Fruit fly (Drosophila melanogaster) whole organism, pupa: ENCODE data around the gene Agpat2.

ENCODE experiments used
- CG10348 ChIP-seq: fragments of 200-800 bp; sonication (Bioruptor generic); IDR thresholded peaks from 2 replicates; pipeline ENCODE4 v1.3.6; 2022; ENCODE audit warnings: missing biosample characterization, missing genetic modification characterization
- CG12605 ChIP-seq: fragments of 200-800 bp; sonication (Bioruptor generic); IDR thresholded peaks from 2 replicates; pipeline ENCODE4 v1.3.6; 2022; ENCODE audit warnings: missing biosample characterization, missing genetic modification characterization
- CG13204 ChIP-seq: fragments of 200-800 bp; sonication (Bioruptor generic); optimal IDR thresholded peaks from 2 replicates; lab custom pipeline; 2018; ENCODE audit warnings: missing biosample characterization, mild to moderate bottlenecking, missing genetic modification characterization, moderate library complexity
- CG14655 ChIP-seq: fragments of 200-800 bp; sonication (Bioruptor generic); optimal IDR thresholded peaks from 3 replicates; lab custom pipeline; 2017; ENCODE audit warnings: mild to moderate bottlenecking, missing biosample characterization, missing genetic modification reagents, missing genetic modification characterization
- CG15710 ChIP-seq: fragments of 200-800 bp; sonication (Bioruptor generic); optimal IDR thresholded peaks from 2 replicates; lab custom pipeline; 2018; ENCODE audit warnings: missing biosample characterization, mild to moderate bottlenecking, missing genetic modification characterization, moderate library complexity
- CG17806 ChIP-seq: fragments of 200-800 bp; sonication (Bioruptor generic); optimal IDR thresholded peaks from 2 replicates; lab custom pipeline; 2018; ENCODE audit warnings: missing biosample characterization, mild to moderate bottlenecking, missing genetic modification characterization, moderate library complexity
- CG32121 ChIP-seq: fragments of 200-800 bp; sonication (Bioruptor generic); IDR thresholded peaks from 2 replicates; pipeline ENCODE4 v1.3.6; 2022; ENCODE audit warnings: missing biosample characterization, missing genetic modification characterization
- CG34367 ChIP-seq: fragments of 200-800 bp; sonication (Bioruptor generic); optimal IDR thresholded peaks from 2 replicates; lab custom pipeline; 2018; ENCODE audit warnings: missing biosample characterization, mild to moderate bottlenecking, missing genetic modification characterization
- CG4496 ChIP-seq: fragments of 200-800 bp; sonication (Bioruptor generic); IDR thresholded peaks from 3 replicates; pipeline ENCODE4 v1.3.6; 2022; ENCODE audit warnings: missing biosample characterization, missing genetic modification characterization
- CG8159 ChIP-seq: fragments of 200-800 bp; sonication (Bioruptor generic); optimal IDR thresholded peaks from 3 replicates; lab custom pipeline; 2018; ENCODE audit warnings: missing biosample characterization, mild to moderate bottlenecking, missing genetic modification characterization, moderate library complexity
- CG8301 ChIP-seq: fragments of 200-800 bp; sonication (Bioruptor generic); optimal IDR thresholded peaks from 2 replicates; lab custom pipeline; 2018; ENCODE audit warnings: missing biosample characterization, mild to moderate bottlenecking, missing genetic modification characterization
- CG9948 ChIP-seq: fragments of 200-800 bp; sonication (Bioruptor generic); optimal IDR thresholded peaks from 2 replicates; lab custom pipeline; 2018; ENCODE audit warnings: missing biosample characterization, mild to moderate bottlenecking, missing genetic modification characterization, moderate library complexity
- D1 ChIP-seq: fragments of 200-800 bp; sonication (Bioruptor generic); optimal IDR thresholded peaks from 2 replicates; lab custom pipeline; 2018; ENCODE audit warnings: missing biosample characterization, mild to moderate bottlenecking, missing genetic modification characterization, moderate library complexity
- EcR ChIP-seq: fragments of 200-800 bp; sonication (Bioruptor generic); optimal IDR thresholded peaks from 3 replicates; lab custom pipeline; 2019; ENCODE audit warnings: missing biosample characterization, missing genetic modification characterization, mild to moderate bottlenecking, moderate library complexity, missing genetic modification reagents
- Ets98B ChIP-seq: fragments of 200-800 bp; sonication (Bioruptor generic); IDR thresholded peaks from 2 replicates; pipeline ENCODE4 v1.3.6; 2022; ENCODE audit warnings: missing biosample characterization, missing genetic modification characterization
- Pif1A ChIP-seq: fragments of 200-800 bp; sonication (Bioruptor generic); optimal IDR thresholded peaks from 3 replicates; lab custom pipeline; 2016; ENCODE audit warnings: missing biosample characterization, missing genetic modification characterization
- Pif1B ChIP-seq: fragments of 200-800 bp; sonication (Bioruptor generic); optimal IDR thresholded peaks from 3 replicates; lab custom pipeline; 2016; ENCODE audit warnings: missing biosample characterization, missing genetic modification characterization
- Snoo ChIP-seq: fragments of 200-800 bp; sonication (Bioruptor generic); optimal IDR thresholded peaks from 3 replicates; lab custom pipeline; 2017; ENCODE audit warnings: missing biosample characterization, mild to moderate bottlenecking, missing genetic modification characterization, inconsistent platforms
- fd96Ca ChIP-seq: fragments of 200-800 bp; sonication (Bioruptor generic); IDR thresholded peaks from 3 replicates; pipeline ENCODE4 v1.3.6; 2022; ENCODE audit warnings: missing biosample characterization, missing genetic modification characterization
- gl ChIP-seq: fragments of 200-800 bp; sonication (Bioruptor generic); optimal IDR thresholded peaks from 2 replicates; lab custom pipeline; 2018; ENCODE audit warnings: missing biosample characterization, mild to moderate bottlenecking, missing genetic modification characterization
- rn ChIP-seq: fragments of 200-800 bp; sonication (Bioruptor generic); IDR thresholded peaks from 2 replicates; pipeline ENCODE4 v1.3.6; 2022; ENCODE audit warnings: missing biosample characterization, missing genetic modification characterization

Agpat2 gene

DNA sequence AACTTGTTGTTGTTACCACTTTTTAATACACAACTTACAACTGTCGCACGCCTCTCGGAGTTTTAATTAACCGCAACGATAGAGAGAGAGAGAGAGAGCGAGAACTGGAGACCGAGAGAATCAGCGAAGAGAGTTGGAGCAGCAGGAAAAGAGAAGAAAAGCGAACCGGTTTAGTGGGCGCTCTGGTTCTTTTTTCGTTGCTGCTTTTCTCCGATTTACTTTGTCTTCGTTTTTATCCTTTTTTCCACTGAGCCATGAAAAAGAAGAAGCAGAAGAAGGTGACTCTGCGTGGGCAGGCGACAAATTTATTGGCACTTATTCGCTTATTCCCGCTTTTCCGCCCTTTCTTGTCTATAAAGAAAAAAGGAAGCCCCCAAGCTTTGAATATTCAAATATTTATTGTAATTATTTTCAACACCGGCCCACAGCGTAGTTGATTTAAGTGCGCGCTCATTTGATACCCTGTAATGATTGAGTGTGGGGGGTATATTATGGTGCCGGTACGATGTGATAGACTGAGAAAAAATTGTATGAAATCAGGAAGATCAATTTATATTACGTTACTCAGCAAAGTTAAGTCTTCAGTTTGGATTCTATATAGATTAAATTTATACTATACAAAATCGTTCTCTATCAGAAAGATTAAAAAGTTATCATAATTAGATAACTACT, 43.4 kb downstream of the Agpat2 start:
- TF ChIP-seq CG32121 (GFP tag; lab: Robert Waterston, UW) (no peak), CG34367 (tag; lab: Kevin White, UChicago) (peak; percentile 43), Snoo (tag; lab: Kevin White, UChicago) (no peak), CG10348 (GFP tag; lab: Robert Waterston, UW) (no peak), CG9948 (tag; lab: Kevin White, UChicago) (no peak), EcR (GFP tag; lab: Kevin White, UChicago) (peak; percentile 31), CG12605 (peak; percentile 36; the same call in 1 of the 2 replicates), CG17806 (peak; percentile 24), CG15710 (tag; lab: Kevin White, UChicago) (peak; percentile 11), gl (peak; percentile 69), rn (GFP tag; lab: Robert Waterston, UW) (no peak), CG8301 (peak; percentile 7), CG8159 (tag; lab: Kevin White, UChicago) (peak; percentile 38), Pif1A (GFP tag; lab: Kevin White, UChicago) (peak; percentile 47), Pif1B (GFP tag; lab: Kevin White, UChicago) (peak; percentile 6), CG13204 (peak; percentile 66), Ets98B (GFP tag; lab: Robert Waterston, UW) (no peak), CG14655 (GFP tag; lab: Kevin White, UChicago) (peak; percentile 22), fd96Ca (GFP tag; lab: Robert Waterston, UW) (no peak), D1 (tag; lab: Kevin White, UChicago) (no peak), CG4496 (GFP tag; lab: Robert Waterston, UW) (peak; percentile 57; the same call in 1 of the 3 replicates)
- TF ChIP-seq, all 21 proteins: peak for 13

DNA sequence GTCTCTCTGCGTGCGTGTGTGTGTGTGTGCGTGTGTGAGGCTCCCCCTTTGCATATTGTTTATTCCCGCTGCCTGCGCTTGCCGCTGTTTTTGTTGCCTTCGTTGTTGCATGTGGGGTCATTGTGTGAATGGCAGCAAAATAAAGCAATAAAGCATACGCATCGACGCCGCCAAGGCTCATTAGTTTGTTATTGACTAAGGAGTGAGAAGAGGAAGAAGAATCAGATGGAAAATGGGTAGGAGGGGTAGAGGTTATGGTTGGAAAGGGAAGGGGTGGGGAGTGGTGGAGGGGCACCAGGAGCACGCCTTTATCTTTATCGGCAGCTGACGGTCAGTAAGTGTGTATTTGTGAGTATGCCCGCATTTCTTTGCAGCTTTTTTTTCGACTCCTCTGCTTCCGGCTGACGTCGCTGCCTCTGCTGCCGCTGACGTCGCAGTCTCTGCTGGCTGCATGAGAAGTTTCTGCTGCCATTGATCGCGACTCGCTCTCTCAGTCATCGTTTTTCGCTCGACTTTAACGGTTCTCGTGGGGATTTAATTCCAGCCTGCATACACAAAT, 44.3 kb downstream of the Agpat2 start:
- TF ChIP-seq CG34367 (tag; lab: Kevin White, UChicago) (no peak), CG15710 (tag; lab: Kevin White, UChicago) (peak; percentile 28), CG8159 (tag; lab: Kevin White, UChicago) (no peak), EcR (GFP tag; lab: Kevin White, UChicago) (peak; percentile 94), D1 (tag; lab: Kevin White, UChicago) (no peak), CG32121 (GFP tag; lab: Robert Waterston, UW) (no peak), CG13204 (peak; percentile 75), CG14655 (GFP tag; lab: Kevin White, UChicago) (peak; percentile 1), gl (peak; percentile 58), CG4496 (GFP tag; lab: Robert Waterston, UW) (peak; percentile 43; the same call in 1 of the 3 replicates), CG12605 (0 out of 2 replicates have a peak, but pooled peaks have one; percentile 18), rn (GFP tag; lab: Robert Waterston, UW) (no peak)

DNA sequence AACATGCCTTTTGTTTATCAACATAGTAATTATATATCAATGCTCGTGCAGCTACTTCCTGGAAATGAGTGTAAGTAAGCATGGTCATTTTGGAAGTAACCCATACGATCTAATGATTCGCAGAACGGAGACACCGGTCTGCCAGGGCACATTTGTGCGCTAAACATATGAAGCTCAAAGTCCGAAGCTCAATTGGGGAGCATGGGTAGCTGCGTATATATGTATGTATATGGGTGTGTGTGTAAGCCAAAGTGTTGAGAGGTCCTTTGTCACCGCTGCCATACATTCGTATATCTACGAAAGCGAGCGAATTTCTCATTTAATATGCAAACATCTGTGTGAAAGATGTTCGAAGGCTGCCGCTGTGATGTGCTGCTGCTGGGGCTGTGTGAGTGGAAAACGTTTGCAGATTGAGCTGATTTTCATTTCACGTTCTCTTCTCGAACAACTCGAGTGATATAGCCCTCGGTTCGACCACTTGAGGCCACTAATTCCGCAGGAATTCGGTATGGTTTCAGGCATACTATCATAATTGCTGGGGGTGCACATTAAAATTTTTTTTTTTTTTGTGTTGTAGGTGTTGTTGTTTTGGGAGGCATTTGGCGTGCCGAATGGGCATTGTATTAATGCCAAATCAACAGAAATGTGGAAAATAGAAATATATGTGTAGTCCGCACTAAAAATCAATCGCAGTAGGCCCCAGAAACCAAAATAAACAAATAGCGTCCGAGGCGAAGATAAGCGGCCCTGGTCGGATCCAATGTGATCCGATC, 45.5 kb downstream of the Agpat2 start:
- no peak for TF ChIP-seq CG15710 (tag; lab: Kevin White, UChicago)
- no peak for TF ChIP-seq CG8301
- TF ChIP-seq gl = peak; percentile 44
- TF ChIP-seq CG32121 (GFP tag; lab: Robert Waterston, UW) = no peak
- TF ChIP-seq CG13204 = peak; percentile 18
- no peak for TF ChIP-seq fd96Ca (GFP tag; lab: Robert Waterston, UW)
- TF ChIP-seq, all 21 proteins: peak for 2

DNA sequence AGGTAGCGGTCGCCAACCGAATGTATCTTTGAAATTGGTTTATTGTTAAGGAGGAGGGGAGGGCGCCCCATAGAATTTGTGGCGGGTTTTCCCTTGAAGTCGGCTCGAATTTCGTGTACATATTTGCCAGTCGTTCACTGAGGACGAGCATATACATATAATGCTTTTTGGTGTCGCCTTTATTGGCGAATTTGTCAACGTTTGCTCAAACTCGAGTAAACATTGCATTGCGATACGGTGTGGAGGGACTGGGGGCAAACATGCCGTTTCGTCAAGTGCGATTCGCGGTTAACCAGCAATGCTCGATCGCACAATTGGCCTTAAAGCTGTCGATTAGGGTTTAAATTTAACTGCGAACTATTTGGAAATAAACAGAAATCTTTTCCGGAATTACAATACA, 46.2 kb downstream of the Agpat2 start:
- TF ChIP-seq CG9948 (tag; lab: Kevin White, UChicago) (no peak), Snoo (tag; lab: Kevin White, UChicago) (no peak), CG4496 (GFP tag; lab: Robert Waterston, UW) (no peak), fd96Ca (GFP tag; lab: Robert Waterston, UW) (no peak), CG13204 (no peak), CG17806 (no peak), rn (GFP tag; lab: Robert Waterston, UW) (no peak), CG34367 (tag; lab: Kevin White, UChicago) (no peak), CG14655 (GFP tag; lab: Kevin White, UChicago) (no peak), Pif1A (GFP tag; lab: Kevin White, UChicago) (no peak), EcR (GFP tag; lab: Kevin White, UChicago) (no peak), CG8159 (tag; lab: Kevin White, UChicago) (no peak), CG32121 (GFP tag; lab: Robert Waterston, UW) (no peak), CG12605 (no peak), CG10348 (GFP tag; lab: Robert Waterston, UW) (no peak), CG15710 (tag; lab: Kevin White, UChicago) (no peak), D1 (tag; lab: Kevin White, UChicago) (no peak)

DNA sequence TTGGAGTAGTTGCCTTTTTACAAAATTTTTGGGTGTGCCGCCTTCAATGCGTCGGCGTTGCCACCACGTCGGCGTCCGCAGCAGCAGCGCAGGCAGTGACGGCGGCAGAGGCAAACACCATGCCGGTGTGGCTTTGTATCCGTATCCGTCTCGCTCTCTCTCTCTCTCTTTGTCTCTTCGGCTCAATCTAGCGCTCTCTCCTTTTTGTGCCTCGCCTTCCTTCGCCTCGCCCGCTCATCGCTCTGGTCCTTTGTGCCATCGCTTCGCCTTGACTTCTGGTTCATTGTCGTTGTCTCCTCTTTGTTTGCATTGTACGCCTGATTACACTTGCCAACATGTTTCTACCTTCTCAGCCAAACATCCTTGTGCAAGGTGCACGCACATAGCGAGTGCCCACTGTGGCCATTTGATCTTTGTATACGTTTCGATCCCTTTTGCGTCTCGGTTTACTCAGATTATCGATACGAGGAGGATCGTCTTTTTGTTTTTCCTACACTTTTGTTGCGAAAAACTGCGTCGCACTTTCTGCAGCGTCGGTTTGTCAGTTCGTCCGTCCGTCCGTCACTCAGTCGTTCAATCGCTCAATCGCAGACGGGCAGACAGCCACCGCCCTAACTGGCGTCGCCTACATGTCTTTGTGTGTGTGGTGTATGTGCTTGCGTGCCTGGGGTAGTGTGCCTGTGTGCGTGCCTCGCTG, 47.3 kb downstream of the Agpat2 start:
- TF ChIP-seq Pif1A (GFP tag; lab: Kevin White, UChicago) (peak; percentile 82), CG9948 (tag; lab: Kevin White, UChicago) (peak; percentile 65), Ets98B (GFP tag; lab: Robert Waterston, UW) (peak; percentile 30; the same call in 1 of the 2 replicates), CG14655 (GFP tag; lab: Kevin White, UChicago) (peak; percentile 72), CG8159 (tag; lab: Kevin White, UChicago) (peak; percentile 69), Pif1B (GFP tag; lab: Kevin White, UChicago) (peak; percentile 68), rn (GFP tag; lab: Robert Waterston, UW) (no peak), CG15710 (tag; lab: Kevin White, UChicago) (peak; percentile 60), CG13204 (peak; percentile 66), CG17806 (peak; percentile 65), Snoo (tag; lab: Kevin White, UChicago) (peak; percentile 69), fd96Ca (GFP tag; lab: Robert Waterston, UW) (0 out of 3 replicates have a peak, but pooled peaks have one; percentile 62), CG8301 (peak; percentile 59), CG12605 (peak; percentile 35; the same call in 1 of the 2 replicates), D1 (tag; lab: Kevin White, UChicago) (peak; percentile 0), EcR (GFP tag; lab: Kevin White, UChicago) (peak; percentile 97), gl (peak; percentile 61), CG4496 (GFP tag; lab: Robert Waterston, UW) (peak; percentile 65), CG34367 (tag; lab: Kevin White, UChicago) (peak; percentile 61), CG32121 (GFP tag; lab: Robert Waterston, UW) (peak; percentile 19; the same call in 1 of the 2 replicates), CG10348 (GFP tag; lab: Robert Waterston, UW) (no peak)
